Fruit fly (Drosophila melanogaster) whole organism, embryonic: ENCODE measurements around the gene djl.

Experiments
- Adf1 ChIP-seq: fragments of 200-800 bp; sonication (Bioruptor generic); IDR thresholded peaks from 2 replicates; pipeline ENCODE4 v1.3.6; 2022; ENCODE audit warnings: missing biosample characterization, missing genetic modification characterization
- Atf-2 ChIP-seq: fragments of 200-800 bp; sonication (Bioruptor generic); optimal IDR thresholded peaks from 2 replicates; lab custom pipeline; 2016; ENCODE audit warnings: missing biosample characterization, missing genetic modification characterization
- B-H2 ChIP-seq: fragments of 200-800 bp; sonication (Bioruptor generic); optimal IDR thresholded peaks from 2 replicates; lab custom pipeline; 2018; ENCODE audit warnings: missing biosample characterization, mild to moderate bottlenecking, missing genetic modification characterization
- BtbVII ChIP-seq: fragments of 200-800 bp; sonication (Bioruptor generic); optimal IDR thresholded peaks from 3 replicates; lab custom pipeline; 2017; ENCODE audit warnings: missing biosample characterization, mild to moderate bottlenecking, missing genetic modification characterization
- CG10267 ChIP-seq: fragments of 200-800 bp; sonication (Bioruptor generic); optimal IDR thresholded peaks from 2 replicates; lab custom pipeline; 2018; ENCODE audit warnings: missing biosample characterization, mild to moderate bottlenecking, missing genetic modification characterization, moderate library complexity
- CG11398 ChIP-seq: fragments of 200-800 bp; sonication (Bioruptor generic); optimal IDR thresholded peaks from 2 replicates; lab custom pipeline; 2016; ENCODE audit warnings: missing biosample characterization, missing genetic modification characterization
- CG12104 ChIP-seq: fragments of 200-800 bp; sonication (Bioruptor generic); optimal IDR thresholded peaks from 3 replicates; lab custom pipeline; 2016; ENCODE audit warnings: missing biosample characterization, missing genetic modification characterization
- CG12744 ChIP-seq: fragments of 200-800 bp; sonication (Bioruptor generic); optimal IDR thresholded peaks from 2 replicates; lab custom pipeline; 2016; ENCODE audit warnings: missing biosample characterization, missing genetic modification characterization
- CG14441 ChIP-seq: fragments of 200-800 bp; sonication (Bioruptor generic); IDR thresholded peaks from 2 replicates; pipeline ENCODE4 v1.3.6; 2022; ENCODE audit warnings: missing biosample characterization, missing genetic modification characterization
- CG15479 ChIP-seq: fragments of 200-800 bp; sonication (Bioruptor generic); optimal IDR thresholded peaks from 3 replicates; lab custom pipeline; 2019; ENCODE audit warnings: missing biosample characterization, mild to moderate bottlenecking, missing genetic modification characterization, moderate library complexity
- CG16815 ChIP-seq: fragments of 200-800 bp; sonication (Bioruptor generic); optimal IDR thresholded peaks from 3 replicates; lab custom pipeline; 2017; ENCODE audit warnings: missing biosample characterization, mild to moderate bottlenecking, missing genetic modification characterization
- CG17612 ChIP-seq: fragments of 200-800 bp; sonication (Bioruptor generic); IDR thresholded peaks from 2 replicates; pipeline ENCODE4 v1.3.6; 2022; ENCODE audit warnings: missing biosample characterization, missing genetic modification characterization
- CG17829 ChIP-seq: fragments of 200-800 bp; optimal IDR thresholded peaks from 2 replicates; lab custom pipeline; 2019; ENCODE audit warnings: missing biosample characterization, mild to moderate bottlenecking, missing genetic modification characterization, moderate library complexity
- CG2199 ChIP-seq: fragments of 200-800 bp; sonication (Bioruptor generic); IDR thresholded peaks from 3 replicates; pipeline ENCODE4 v1.3.6; 2022; ENCODE audit warnings: missing biosample characterization, missing genetic modification characterization
- CG33557 ChIP-seq: fragments of 200-800 bp; sonication (Bioruptor generic); optimal IDR thresholded peaks from 2 replicates; lab custom pipeline; 2019; ENCODE audit warnings: missing biosample characterization, mild to moderate bottlenecking, missing genetic modification characterization, moderate library complexity
- CG34224 ChIP-seq: fragments of 200-800 bp; sonication (Bioruptor generic); IDR thresholded peaks from 3 replicates; pipeline ENCODE4 v1.3.6; 2022; ENCODE audit warnings: missing biosample characterization, missing genetic modification characterization; ENCODE audit not compliant: partially characterized antibody
- CG6272 ChIP-seq: fragments of 200-800 bp; sonication (Bioruptor generic); IDR thresholded peaks from 2 replicates; pipeline ENCODE4 v1.3.6; 2022; ENCODE audit warnings: missing biosample characterization, missing genetic modification characterization
- CG6683 ChIP-seq: fragments of 200-800 bp; sonication (Bioruptor generic); optimal IDR thresholded peaks from 2 replicates; lab custom pipeline; 2017; ENCODE audit warnings: missing biosample characterization, mild to moderate bottlenecking, missing genetic modification characterization, missing genetic modification reagents
- CG8290 ChIP-seq, 3 experiments: fragments of 200-800 bp; sonication (Bioruptor generic); optimal IDR thresholded peaks; 2 replicates each; lab custom pipeline; 2016 to 2019; ENCODE audit warnings: missing biosample characterization in 3 of 3, missing genetic modification characterization in 3 of 3, mild to moderate bottlenecking in 2 of 3, moderate library complexity in 1 of 3
- CG9932 ChIP-seq: fragments of 200-800 bp; sonication (Bioruptor generic); IDR thresholded peaks from 2 replicates; pipeline ENCODE4 v1.3.6; 2022; ENCODE audit warnings: missing biosample characterization, missing genetic modification characterization
- CHES-1-like ChIP-seq: fragments of 200-800 bp; sonication (Bioruptor generic); optimal IDR thresholded peaks from 2 replicates; lab custom pipeline; 2016; ENCODE audit warnings: missing biosample characterization, missing genetic modification characterization
- Chrac-16 ChIP-seq: fragments of 200-800 bp; sonication (Bioruptor generic); optimal IDR thresholded peaks from 3 replicates; lab custom pipeline; 2016; ENCODE audit warnings: missing biosample characterization, missing genetic modification characterization
- D ChIP-seq, 2 experiments: fragments of 200-800 bp in 1 of 2; fragments of >200 bp in 1 of 2; sonication (Bioruptor generic) in 1 of 2; optimal IDR thresholded peaks; 2 replicates in 1 of 2; 3 replicates in 1 of 2; lab custom pipeline; 2017; ENCODE audit warnings: mild to moderate bottlenecking in 1 of 2, missing biosample characterization in 1 of 2, missing genetic modification characterization in 1 of 2, missing genetic modification reagents in 1 of 2
- Dip3 ChIP-seq: fragments of 200-800 bp; sonication (Bioruptor generic); optimal IDR thresholded peaks from 3 replicates; lab custom pipeline; 2016; ENCODE audit warnings: missing biosample characterization, missing genetic modification characterization
- Dll ChIP-seq: fragments of 200-800 bp; sonication (Bioruptor generic); IDR thresholded peaks from 4 replicates; pipeline ENCODE4 v1.3.6; 2022; ENCODE audit warnings: missing biosample characterization, missing genetic modification characterization; ENCODE audit not compliant: partially characterized antibody
- Gug ChIP-seq: fragments of 200-800 bp; sonication (Bioruptor generic); IDR thresholded peaks from 4 replicates; pipeline ENCODE4 v1.3.6; 2022; ENCODE audit warnings: missing biosample characterization, missing genetic modification characterization
- H15 ChIP-seq: fragments of 200-800 bp; sonication (Bioruptor generic); IDR thresholded peaks from 3 replicates; pipeline ENCODE4 v1.3.6; 2022; ENCODE audit warnings: missing biosample characterization, missing genetic modification characterization
- HLHmδ ChIP-seq: fragments of 200-800 bp; sonication (Bioruptor generic); optimal IDR thresholded peaks from 2 replicates; lab custom pipeline; 2018; ENCODE audit warnings: missing biosample characterization, mild to moderate bottlenecking, missing genetic modification characterization, moderate library complexity
- HmgD ChIP-seq: fragments of 200-800 bp; sonication (Bioruptor generic); optimal IDR thresholded peaks from 3 replicates; lab custom pipeline; 2016; ENCODE audit warnings: missing biosample characterization, missing genetic modification characterization
- Max ChIP-seq: fragments of 200-800 bp; sonication (Bioruptor generic); optimal IDR thresholded peaks from 2 replicates; lab custom pipeline; 2016; ENCODE audit warnings: missing biosample characterization, mild to moderate bottlenecking, missing genetic modification characterization
- Rfx ChIP-seq: fragments of 200-800 bp; sonication (Bioruptor generic); IDR thresholded peaks from 2 replicates; pipeline ENCODE4 v1.3.6; 2022; ENCODE audit warnings: missing biosample characterization, missing genetic modification characterization
- Spps ChIP-seq: fragments of 200-800 bp; sonication (Bioruptor generic); optimal IDR thresholded peaks from 2 replicates; lab custom pipeline; 2018; ENCODE audit warnings: missing biosample characterization, mild to moderate bottlenecking, missing genetic modification characterization
- YL-1 ChIP-seq: fragments of 200-800 bp; sonication (Bioruptor generic); optimal IDR thresholded peaks from 3 replicates; lab custom pipeline; 2017; ENCODE audit warnings: missing biosample characterization, mild to moderate bottlenecking, missing genetic modification characterization
- ase ChIP-seq: fragments of 200-800 bp; sonication (Bioruptor generic); IDR thresholded peaks from 3 replicates; pipeline ENCODE4 v1.3.6; 2022; ENCODE audit warnings: missing biosample characterization, missing genetic modification characterization
- ash1 ChIP-seq: fragments of 200-800 bp; sonication (Bioruptor generic); optimal IDR thresholded peaks from 2 replicates; lab custom pipeline; 2018; ENCODE audit warnings: missing biosample characterization, mild to moderate bottlenecking, missing genetic modification characterization
- bcd ChIP-seq: fragments of 200-800 bp; sonication (Bioruptor generic); optimal IDR thresholded peaks from 2 replicates; lab custom pipeline; 2017; ENCODE audit warnings: missing biosample characterization, mild to moderate bottlenecking, missing genetic modification characterization
- bowl ChIP-seq: fragments of 200-800 bp; sonication (Bioruptor generic); IDR thresholded peaks from 2 replicates; pipeline ENCODE4 v1.3.6; 2022; ENCODE audit warnings: missing biosample characterization, missing genetic modification characterization
- chn ChIP-seq: fragments of 200-800 bp; sonication (Bioruptor generic); optimal IDR thresholded peaks from 2 replicates; lab custom pipeline; 2016; ENCODE audit warnings: missing biosample characterization, missing genetic modification characterization
- dysf ChIP-seq: fragments of 200-800 bp; sonication (Bioruptor generic); IDR thresholded peaks from 3 replicates; pipeline ENCODE4 v1.3.6; 2022; ENCODE audit warnings: missing biosample characterization, missing genetic modification characterization
- fd102C ChIP-seq: fragments of 200-800 bp; sonication (Bioruptor generic); optimal IDR thresholded peaks from 2 replicates; lab custom pipeline; 2018; ENCODE audit warnings: missing biosample characterization, mild to moderate bottlenecking, missing genetic modification characterization, moderate library complexity
- gcm2 ChIP-seq: fragments of 200-800 bp; sonication (Bioruptor generic); optimal IDR thresholded peaks from 2 replicates; lab custom pipeline; 2016; ENCODE audit warnings: missing biosample characterization, missing genetic modification characterization
- inv ChIP-seq: fragments of 200-800 bp; sonication (Bioruptor generic); IDR thresholded peaks from 2 replicates; pipeline ENCODE4 v1.3.6; 2022; ENCODE audit warnings: missing biosample characterization, missing genetic modification characterization; ENCODE audit not compliant: partially characterized antibody
- pros ChIP-seq: fragments of 200-800 bp; sonication (Bioruptor generic); optimal IDR thresholded peaks from 3 replicates; lab custom pipeline; 2019; ENCODE audit warnings: missing biosample characterization, mild to moderate bottlenecking, missing genetic modification characterization, moderate library complexity
- schlank ChIP-seq: fragments of 200-800 bp; sonication (Bioruptor generic); optimal IDR thresholded peaks from 2 replicates; lab custom pipeline; 2018; ENCODE audit warnings: missing biosample characterization, mild to moderate bottlenecking, missing genetic modification characterization
- scrt ChIP-seq: fragments of 200-800 bp; sonication (Bioruptor generic); optimal IDR thresholded peaks from 2 replicates; lab custom pipeline; 2018; ENCODE audit warnings: missing biosample characterization, mild to moderate bottlenecking, missing genetic modification characterization, moderate library complexity
- sim ChIP-seq: fragments of 200-800 bp; sonication (Bioruptor generic); IDR thresholded peaks from 2 replicates; pipeline ENCODE4 v1.3.6; 2022; ENCODE audit warnings: missing biosample characterization, missing genetic modification characterization
- sr ChIP-seq: fragments of 200-800 bp; sonication (Bioruptor generic); IDR thresholded peaks from 3 replicates; pipeline ENCODE4 v1.3.6; 2022; ENCODE audit warnings: missing biosample characterization, missing genetic modification characterization
- sug ChIP-seq: fragments of 200-800 bp; optimal IDR thresholded peaks from 2 replicates; lab custom pipeline; 2019; ENCODE audit warnings: missing biosample characterization, mild to moderate bottlenecking, missing genetic modification characterization, moderate library complexity
- trem ChIP-seq: fragments of 200-800 bp; optimal IDR thresholded peaks from 3 replicates; lab custom pipeline; 2019; ENCODE audit warnings: missing biosample characterization, mild to moderate bottlenecking, missing genetic modification characterization, moderate library complexity

djl gene

DNA sequence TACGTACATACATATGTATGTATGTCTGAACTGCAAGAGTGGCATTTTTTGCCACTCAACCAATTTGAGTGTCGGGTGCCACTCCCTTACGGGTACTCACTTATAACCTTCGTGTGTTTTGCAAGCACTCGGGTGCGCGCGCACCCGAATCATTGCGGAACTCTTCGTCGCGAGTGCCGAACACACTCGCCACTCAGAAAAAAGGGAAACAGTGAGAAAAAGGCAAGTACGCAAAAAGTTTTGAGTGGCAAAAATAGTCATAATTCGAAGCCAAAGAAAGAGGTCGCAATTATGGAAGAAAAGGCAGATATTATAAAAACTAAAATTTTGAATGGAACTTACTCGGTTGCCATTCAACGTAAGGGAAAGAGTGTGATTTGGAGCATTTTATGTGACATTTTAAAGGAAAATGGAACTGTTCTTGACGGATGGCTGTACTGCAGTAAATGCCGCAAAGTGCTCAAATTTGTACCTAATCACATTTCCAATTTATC is 29.8 kb downstream of the djl start (continued):
- TF ChIP-seq dysf (GFP tag; lab: Robert Waterston, UW) (0 out of 3 replicates have a peak, but pooled peaks have one; percentile 7), HLHmδ (GFP tag; lab: Kevin White, UChicago) (no peak), Dll (GFP tag; lab: Robert Waterston, UW) (no peak), bowl (GFP tag; lab: Robert Waterston, UW) (no peak), BtbVII (GFP tag; lab: Kevin White, UChicago) (no peak), ase (GFP tag; lab: Robert Waterston, UW) (no peak), CG8290 (GFP tag; optimal IDR thresholded peaks at IDR 0.05; lab: Kevin White, UChicago) (no peak), CG8290 (tag; optimal IDR thresholded peaks at IDR 0.05; lab: Kevin White, UChicago) (peak in 1 of 2 experiments; percentile 48), pros (GFP tag; lab: Kevin White, UChicago) (peak; percentile 36), CG9932 (GFP tag; lab: Robert Waterston, UW) (peak; percentile 48), CG15479 (peak; percentile 81), YL-1 (GFP tag; lab: Kevin White, UChicago) (no peak), B-H2 (peak; percentile 25), Chrac-16 (GFP tag; lab: Kevin White, UChicago) (no peak), chn (no peak), sug (tag; lab: Kevin White, UChicago) (peak; percentile 40), Atf-2 (GFP tag; lab: Kevin White, UChicago) (no peak), sr (GFP tag; lab: Robert Waterston, UW) (no peak), Adf1 (no peak; the same call in 1 of the 2 replicates), CG6683 (GFP tag; lab: Kevin White, UChicago) (no peak), Max (GFP tag; lab: Kevin White, UChicago) (no peak), Rfx (GFP tag; lab: Robert Waterston, UW) (peak; percentile 23; the same call in 1 of the 2 replicates)
- TF ChIP-seq, all 482 proteins: peak for 41

DNA sequence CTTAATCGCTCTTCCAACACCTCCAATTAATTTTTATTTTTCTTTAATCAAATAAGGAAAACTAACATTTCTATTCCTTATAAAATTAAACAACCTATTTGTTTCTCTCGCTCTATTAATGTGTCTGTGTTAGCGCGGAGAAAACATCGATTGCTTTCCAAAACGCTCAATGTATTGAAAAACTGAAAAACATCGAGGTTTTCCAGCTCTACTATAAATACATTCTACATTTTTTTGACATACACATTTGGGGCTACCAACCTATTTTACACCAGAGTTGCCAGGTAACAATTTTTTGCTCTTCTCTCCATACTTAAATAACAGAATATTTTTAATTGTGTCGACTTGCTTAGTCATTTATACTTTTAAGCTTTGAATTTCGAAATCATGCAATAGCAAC is 31.3 kb downstream of the djl start:
- peak; percentile 42 for TF ChIP-seq CG17829
- no peak for TF ChIP-seq scrt (GFP tag; lab: Kevin White, UChicago)
- no peak for TF ChIP-seq fd102C (GFP tag; lab: Kevin White, UChicago)
- no peak for TF ChIP-seq bcd
- no peak for TF ChIP-seq CG11398
- TF ChIP-seq inv (GFP tag; lab: Robert Waterston, UW), result peak; percentile 44
- no peak for TF ChIP-seq Spps
- no peak for TF ChIP-seq CG33557
- peak; percentile 97 for TF ChIP-seq trem (tag; lab: Kevin White, UChicago)
- TF ChIP-seq CG9932 (GFP tag; lab: Robert Waterston, UW), result peak; percentile 23; the same call in 1 of the 2 replicates
- peak; percentile 43 for TF ChIP-seq CHES-1-like
- TF ChIP-seq schlank (tag; lab: Kevin White, UChicago), result no peak
- TF ChIP-seq CG12104 (GFP tag; lab: Kevin White, UChicago), result no peak
- TF ChIP-seq pros (GFP tag; lab: Kevin White, UChicago), result no peak
- no peak for TF ChIP-seq HmgD
- peak; percentile 42; the same call in 1 of the 2 replicates for TF ChIP-seq CG6272
- no peak for TF ChIP-seq Dip3 (GFP tag; lab: Kevin White, UChicago)
- TF ChIP-seq CG16815 (GFP tag; lab: Kevin White, UChicago), result no peak
- TF ChIP-seq CG34224 (GFP tag; lab: Robert Waterston, UW), result peak; percentile 66
- TF ChIP-seq ash1 (GFP tag; lab: Kevin White, UChicago), result peak; percentile 17
- TF ChIP-seq CG15479, result no peak
- peak; percentile 70 for TF ChIP-seq CG10267 (tag; lab: Kevin White, UChicago)
- no peak for TF ChIP-seq H15 (GFP tag; lab: Robert Waterston, UW)
- peak; percentile 73; the same call in 1 of the 3 replicates for TF ChIP-seq CG2199 (GFP tag; lab: Robert Waterston, UW)
- no peak for TF ChIP-seq Gug (GFP tag; lab: Robert Waterston, UW)
- TF ChIP-seq CG17612 (GFP tag; lab: Robert Waterston, UW), result no peak
- TF ChIP-seq sim, result no peak
- TF ChIP-seq CG14441 (GFP tag; lab: Robert Waterston, UW), result no peak
- TF ChIP-seq CG12744 (GFP tag; lab: Kevin White, UChicago), result peak; percentile 24
- no peak for TF ChIP-seq D (optimal IDR thresholded peaks at IDR 0.05; lab: Kevin White, UChicago)
- no peak for TF ChIP-seq D (GFP tag; optimal IDR thresholded peaks at IDR 0.05; lab: Kevin White, UChicago)
- no peak for TF ChIP-seq gcm2 (GFP tag; lab: Kevin White, UChicago)
